Worm (Caenorhabditis elegans) whole organism, L2 larva: ENCODE data around the gene sqv-7.

Experiments
- C34F6.9 ChIP-seq: fragments of 150-350 bp; optimal IDR thresholded peaks from 2 replicates; lab custom pipeline; 2014; ENCODE audit warnings: missing biosample characterization, missing genetic modification characterization
- F13H6.1 ChIP-seq: sonication (generic microtip); optimal IDR thresholded peaks from 2 replicates; lab custom pipeline; 2016; ENCODE audit warnings: missing genetic modification characterization, missing compliant biosample characterization
- ZK546.5 ChIP-seq: sonication (generic microtip); optimal IDR thresholded peaks from 2 replicates; lab custom pipeline; 2017; ENCODE audit warnings: missing biosample characterization, missing genetic modification characterization
- alr-1 ChIP-seq: fragments of 150-350 bp; optimal IDR thresholded peaks from 2 replicates; lab custom pipeline; 2014; ENCODE audit warnings: missing biosample characterization, missing genetic modification characterization
- aly-2 ChIP-seq: fragments of 150-350 bp; optimal IDR thresholded peaks from 2 replicates; lab custom pipeline; 2014; ENCODE audit warnings: missing biosample characterization, missing genetic modification characterization
- blmp-1 ChIP-seq: sonication (generic microtip); optimal IDR thresholded peaks from 2 replicates; lab custom pipeline; 2017; ENCODE audit warnings: missing genetic modification characterization, mild to moderate bottlenecking, missing compliant biosample characterization, antibody characterized with exemption, moderate library complexity; ENCODE audit not compliant: insufficient read depth
- ceh-16 ChIP-seq: fragments of 150-350 bp; optimal IDR thresholded peaks from 2 replicates; lab custom pipeline; 2014; ENCODE audit warnings: missing biosample characterization, missing genetic modification characterization
- crh-2 ChIP-seq: sonication (generic microtip); optimal IDR thresholded peaks from 2 replicates; lab custom pipeline; 2017; ENCODE audit warnings: missing biosample characterization, missing genetic modification characterization
- dmd-4 ChIP-seq: sonication (generic microtip); optimal IDR thresholded peaks from 2 replicates; lab custom pipeline; 2017; ENCODE audit warnings: missing biosample characterization, missing genetic modification characterization
- egl-27 ChIP-seq: sonication (generic microtip); optimal IDR thresholded peaks from 3 replicates; lab custom pipeline; 2017; ENCODE audit warnings: missing biosample characterization, missing genetic modification reagents, missing genetic modification characterization
- elt-1 ChIP-seq: fragments of 150-350 bp; optimal IDR thresholded peaks from 2 replicates; lab custom pipeline; 2014; ENCODE audit warnings: missing biosample characterization, missing genetic modification characterization
- fos-1 ChIP-seq: fragments of 150-350 bp; optimal IDR thresholded peaks from 2 replicates; lab custom pipeline; 2014; ENCODE audit warnings: missing biosample characterization, missing genetic modification characterization
- gmeb-1 ChIP-seq: fragments of 150-350 bp; optimal IDR thresholded peaks from 2 replicates; lab custom pipeline; 2014; ENCODE audit warnings: missing biosample characterization, missing genetic modification characterization
- lin-13 ChIP-seq: fragments of 150-350 bp; optimal IDR thresholded peaks from 2 replicates; lab custom pipeline; 2014; ENCODE audit warnings: missing biosample characterization, missing genetic modification reagents, missing genetic modification characterization
- lsy-2 ChIP-seq, 2 experiments: fragments of 150-350 bp in 1 of 2; sonication (generic microtip) in 1 of 2; optimal IDR thresholded peaks; 2 replicates each; lab custom pipeline; 2014 to 2017; ENCODE audit warnings: missing biosample characterization in 2 of 2, missing genetic modification characterization in 2 of 2
- mab-5 ChIP-seq: fragments of 150-350 bp; optimal IDR thresholded peaks from 2 replicates; lab custom pipeline; 2014; ENCODE audit warnings: missing biosample characterization, missing genetic modification characterization
- mbf-1 ChIP-seq: sonication (generic microtip); optimal IDR thresholded peaks from 2 replicates; lab custom pipeline; 2017; ENCODE audit warnings: missing biosample characterization, missing genetic modification characterization
- mdl-1 ChIP-seq, 2 experiments: fragments of 150-350 bp in 1 of 2; sonication (generic microtip) in 1 of 2; optimal IDR thresholded peaks; 2 replicates each; lab custom pipeline; 2017; ENCODE audit warnings: missing biosample characterization in 2 of 2, missing genetic modification characterization in 2 of 2
- nhr-10 ChIP-seq: sonication (generic microtip); optimal IDR thresholded peaks from 2 replicates; lab custom pipeline; 2017; ENCODE audit warnings: missing biosample characterization, missing genetic modification characterization
- nhr-11 ChIP-seq: fragments of 150-350 bp; optimal IDR thresholded peaks from 2 replicates; lab custom pipeline; 2014; ENCODE audit warnings: missing biosample characterization, missing genetic modification characterization
- nhr-12 ChIP-seq: fragments of 150-350 bp; optimal IDR thresholded peaks from 2 replicates; lab custom pipeline; 2014; ENCODE audit warnings: missing biosample characterization, missing genetic modification characterization
- nhr-129 ChIP-seq: fragments of 150-350 bp; optimal IDR thresholded peaks from 2 replicates; lab custom pipeline; 2014; ENCODE audit warnings: missing biosample characterization, missing genetic modification characterization
- nhr-21 ChIP-seq: fragments of 150-350 bp; optimal IDR thresholded peaks from 2 replicates; lab custom pipeline; 2014; ENCODE audit warnings: missing biosample characterization, missing genetic modification characterization
- nhr-23 ChIP-seq: fragments of 150-350 bp; optimal IDR thresholded peaks from 2 replicates; lab custom pipeline; 2014; ENCODE audit warnings: missing biosample characterization, missing genetic modification reagents, missing genetic modification characterization
- nhr-237 ChIP-seq: fragments of 150-350 bp; optimal IDR thresholded peaks from 2 replicates; lab custom pipeline; 2014; ENCODE audit warnings: missing biosample characterization, missing genetic modification characterization
- nhr-25 ChIP-seq: fragments of 150-350 bp; sonication (generic microtip); optimal IDR thresholded peaks from 3 replicates; lab custom pipeline; 2014; ENCODE audit warnings: missing biosample characterization, missing genetic modification characterization
- nhr-6 ChIP-seq: fragments of 150-350 bp; optimal IDR thresholded peaks from 2 replicates; lab custom pipeline; 2014; ENCODE audit warnings: missing biosample characterization, missing genetic modification characterization
- nhr-77 ChIP-seq: fragments of 150-350 bp; optimal IDR thresholded peaks from 2 replicates; lab custom pipeline; 2014; ENCODE audit warnings: missing biosample characterization, missing genetic modification characterization
- skn-1 ChIP-seq: sonication (generic microtip); optimal IDR thresholded peaks from 2 replicates; lab custom pipeline; 2017; ENCODE audit warnings: missing biosample characterization, missing genetic modification characterization
- sma-3 ChIP-seq: sonication (generic microtip); optimal IDR thresholded peaks from 2 replicates; lab custom pipeline; 2016; ENCODE audit warnings: missing genetic modification reagents, missing genetic modification characterization, missing compliant biosample characterization
- sma-9 ChIP-seq, 2 experiments: fragments of 150-350 bp in 1 of 2; sonication (generic microtip) in 1 of 2; optimal IDR thresholded peaks; 2 replicates each; lab custom pipeline; 2014 to 2016; ENCODE audit warnings: missing genetic modification characterization in 2 of 2, mild to moderate bottlenecking in 1 of 2, missing biosample characterization in 1 of 2, missing compliant biosample characterization in 1 of 2, missing genetic modification reagents in 1 of 2, moderate library complexity in 1 of 2
- unc-39 ChIP-seq: fragments of 150-350 bp; optimal IDR thresholded peaks from 2 replicates; lab custom pipeline; 2014; ENCODE audit warnings: missing biosample characterization, missing genetic modification characterization
- unc-55 ChIP-seq: fragments of 150-350 bp; sonication (generic microtip); optimal IDR thresholded peaks from 3 replicates; lab custom pipeline; 2014; ENCODE audit warnings: missing biosample characterization, missing genetic modification reagents, missing genetic modification characterization
- zag-1 ChIP-seq: fragments of 150-350 bp; optimal IDR thresholded peaks from 2 replicates; lab custom pipeline; 2014; ENCODE audit warnings: missing biosample characterization, missing genetic modification characterization
- ztf-11 ChIP-seq: sonication (generic microtip); optimal IDR thresholded peaks from 2 replicates; lab custom pipeline; 2017; ENCODE audit warnings: missing biosample characterization, missing genetic modification characterization
- ztf-4 ChIP-seq: fragments of 150-350 bp; optimal IDR thresholded peaks from 2 replicates; lab custom pipeline; 2014; ENCODE audit warnings: missing biosample characterization, missing genetic modification characterization

Gene sqv-7

DNA sequence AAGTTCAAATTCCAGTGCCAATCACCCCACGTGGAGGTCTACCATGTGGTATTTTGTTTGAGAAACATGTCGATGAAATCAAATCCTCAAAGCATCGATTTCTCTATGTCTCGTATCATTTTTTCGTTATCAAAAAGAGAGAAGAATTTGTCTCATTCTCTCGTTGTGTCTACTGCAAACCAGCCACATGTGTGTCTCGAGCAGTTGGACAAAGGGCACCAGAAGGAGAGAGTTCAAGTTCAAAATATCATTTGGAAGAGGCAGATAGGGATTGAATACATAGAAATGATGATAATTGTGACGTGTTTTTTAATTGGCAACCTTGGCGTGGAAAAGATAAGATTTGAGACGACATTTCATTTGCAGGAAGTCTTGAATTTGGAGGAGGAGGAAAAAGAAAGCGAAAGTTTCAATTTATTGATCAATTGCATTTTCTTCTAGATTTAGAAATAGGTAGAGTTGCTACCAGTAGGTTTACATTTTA, 46.8 kb upstream of the sqv-7 start:
- TF ChIP-seq ztf-11 (no peak), nhr-11 (tag; lab: Kevin White, UChicago) (no peak), nhr-77 (tag; lab: Kevin White, UChicago) (no peak), nhr-129 (tag; lab: Kevin White, UChicago) (peak; percentile 84), gmeb-1 (tag; lab: Kevin White, UChicago) (peak; percentile 38), nhr-21 (tag; lab: Kevin White, UChicago) (peak; percentile 62), zag-1 (no peak), skn-1 (tag; lab: Kevin White, UChicago) (peak; percentile 89), unc-39 (tag; lab: Kevin White, UChicago) (no peak), nhr-23 (no peak), mdl-1 (tag; optimal IDR thresholded peaks at IDR 0.05; lab: Kevin White, UChicago) (peak in 1 of 2 experiments; percentile 48), nhr-6 (tag; lab: Kevin White, UChicago) (peak; percentile 73), crh-2 (tag; lab: Kevin White, UChicago) (peak; percentile 85), C34F6.9 (tag; lab: Kevin White, UChicago) (no peak), egl-27 (tag; lab: Kevin White, UChicago) (peak; percentile 20), nhr-25 (tag; lab: Kevin White, UChicago) (peak; percentile 48), fos-1 (tag; lab: Kevin White, UChicago) (peak; percentile 83), ZK546.5 (tag; lab: Kevin White, UChicago) (no peak), sma-9 (GFP tag; optimal IDR thresholded peaks at IDR 0.05; lab: Kevin White, UChicago) (peak; percentile 95), sma-9 (tag; optimal IDR thresholded peaks at IDR 0.05; lab: Kevin White, UChicago) (no peak), lsy-2 (tag; optimal IDR thresholded peaks at IDR 0.05; lab: Kevin White, UChicago) (peak in 1 of 2 experiments; percentile 58), sma-3 (GFP tag; lab: Kevin White, UChicago) (peak; percentile 53), lin-13 (GFP tag; lab: Kevin White, UChicago) (peak; percentile 11), unc-55 (GFP tag; lab: Kevin White, UChicago) (no peak), F13H6.1 (tag; lab: Kevin White, UChicago) (peak; percentile 72), mab-5 (tag; lab: Kevin White, UChicago) (peak; percentile 3), elt-1 (no peak), dmd-4 (tag; lab: Kevin White, UChicago) (no peak), blmp-1 (peak; percentile 79), nhr-237 (tag; lab: Kevin White, UChicago) (no peak), ztf-4 (tag; lab: Kevin White, UChicago) (peak; percentile 36)

DNA sequence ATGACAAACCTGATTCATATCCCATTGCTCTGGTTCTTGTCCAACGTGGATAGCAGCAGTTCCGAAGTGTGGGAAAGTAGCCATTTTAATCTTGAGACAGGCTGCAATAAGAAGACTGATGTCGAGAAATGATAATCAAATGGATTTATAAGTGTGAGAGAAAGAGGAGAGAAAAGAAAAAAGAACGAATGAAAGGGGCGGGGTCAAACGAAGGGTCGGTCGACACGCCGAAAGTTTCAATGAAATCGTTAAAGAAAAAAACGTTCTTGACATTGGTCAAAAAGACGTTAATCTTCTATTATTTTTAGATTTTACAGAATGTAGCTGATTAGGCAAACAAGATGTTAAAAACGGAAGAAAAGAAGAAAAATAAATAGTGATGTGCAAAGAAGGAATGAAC, 45.4 kb upstream of the sqv-7 start, which contains the start of gene cth-2:
Gene cth-2, minus strand, starts transcription at position 101 of the 400 bp plus-strand sequence.
- TF ChIP-seq nhr-25 (tag; lab: Kevin White, UChicago) (peak; percentile 13), alr-1 (tag; lab: Kevin White, UChicago) (no peak)

DNA sequence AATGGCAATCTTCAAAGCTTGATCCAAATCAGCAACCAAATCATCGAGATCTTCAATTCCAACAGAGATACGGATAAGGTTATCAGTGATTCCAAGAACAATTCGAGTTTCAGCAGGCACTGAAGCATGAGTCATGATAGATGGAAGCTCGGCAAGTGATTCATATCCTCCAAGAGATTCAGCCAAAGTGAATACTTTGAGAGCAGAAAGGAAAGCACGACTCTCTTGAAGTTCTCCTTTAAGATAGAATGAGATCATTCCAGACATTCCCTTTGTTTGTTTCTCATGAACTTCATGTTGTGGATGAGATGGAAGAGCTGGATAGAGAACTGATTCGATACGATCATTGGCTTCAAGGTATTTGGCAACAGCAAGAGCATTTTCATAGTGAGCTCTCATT, 43.8 kb upstream of the sqv-7 start:
- TF ChIP-seq sma-3 (GFP tag; lab: Kevin White, UChicago) (no peak), nhr-6 (tag; lab: Kevin White, UChicago) (no peak), sma-9 (GFP tag; optimal IDR thresholded peaks at IDR 0.05; lab: Kevin White, UChicago) (peak; percentile 2), sma-9 (tag; optimal IDR thresholded peaks at IDR 0.05; lab: Kevin White, UChicago) (no peak)

DNA sequence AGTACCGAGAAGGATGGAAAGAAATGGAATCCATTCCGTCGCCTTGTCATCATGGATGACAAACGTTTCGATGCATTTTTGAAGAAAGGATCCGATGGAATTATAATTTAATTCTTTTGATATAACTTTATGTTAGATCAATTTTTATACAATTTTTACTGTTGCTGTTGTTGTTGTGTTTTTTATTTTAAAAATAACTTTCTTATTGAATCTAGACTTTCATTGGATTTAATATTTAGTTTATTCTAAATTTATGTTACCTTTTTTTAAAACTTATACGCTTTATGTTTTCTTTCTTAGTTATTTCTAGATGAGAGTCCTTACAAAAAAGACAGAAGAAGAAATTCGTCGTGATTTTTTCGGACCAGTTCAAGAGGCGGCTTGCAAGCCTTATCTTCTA, 42.5 kb upstream of the sqv-7 start, which contains the start of gene ZK1127.3:
Gene ZK1127.3, plus strand, starts transcription at position 301 of the 400 bp plus-strand sequence.
- TF ChIP-seq blmp-1 (no peak), nhr-21 (tag; lab: Kevin White, UChicago) (no peak), aly-2 (tag; lab: Kevin White, UChicago) (no peak), fos-1 (tag; lab: Kevin White, UChicago) (no peak), nhr-10 (tag; lab: Kevin White, UChicago) (no peak), zag-1 (no peak), nhr-12 (tag; lab: Kevin White, UChicago) (no peak), skn-1 (tag; lab: Kevin White, UChicago) (no peak), unc-39 (tag; lab: Kevin White, UChicago) (no peak), ceh-16 (tag; lab: Kevin White, UChicago) (no peak), mbf-1 (no peak), sma-9 (GFP tag; optimal IDR thresholded peaks at IDR 0.05; lab: Kevin White, UChicago) (no peak), sma-9 (tag; optimal IDR thresholded peaks at IDR 0.05; lab: Kevin White, UChicago) (no peak), lin-13 (GFP tag; lab: Kevin White, UChicago) (no peak)
